Fruit fly (Drosophila melanogaster) whole organism, embryonic: ENCODE results near the gene Pisd.

Experiments
- CG12219 ChIP-seq: fragments of 200-800 bp; sonication (Bioruptor generic); optimal IDR thresholded peaks from 3 replicates; lab custom pipeline; 2018; ENCODE audit warnings: missing biosample characterization, mild to moderate bottlenecking, missing genetic modification characterization
- CG1233 ChIP-seq: fragments of 200-800 bp; sonication (Bioruptor generic); optimal IDR thresholded peaks from 4 replicates; lab custom pipeline; 2018; ENCODE audit warnings: missing biosample characterization, mild to moderate bottlenecking, missing genetic modification characterization
- CG12769 ChIP-seq: fragments of 200-800 bp; sonication (Bioruptor generic); optimal IDR thresholded peaks from 2 replicates; lab custom pipeline; 2019; ENCODE audit warnings: missing biosample characterization, mild to moderate bottlenecking, missing genetic modification characterization, moderate library complexity
- CG15073 ChIP-seq: fragments of 200-800 bp; sonication (Bioruptor generic); optimal IDR thresholded peaks from 2 replicates; lab custom pipeline; 2016; ENCODE audit warnings: missing biosample characterization, missing genetic modification characterization
- CG1529 ChIP-seq: fragments of 200-800 bp; sonication (Bioruptor generic); optimal IDR thresholded peaks from 3 replicates; lab custom pipeline; 2018; ENCODE audit warnings: missing biosample characterization, missing genetic modification characterization
- CG16779 ChIP-seq: fragments of 200-800 bp; sonication (Bioruptor generic); IDR thresholded peaks from 2 replicates; pipeline ENCODE4 v1.3.6; 2022; ENCODE audit warnings: missing biosample characterization, missing genetic modification characterization
- CG17186 ChIP-seq: fragments of 200-800 bp; sonication (Bioruptor generic); optimal IDR thresholded peaks from 3 replicates; lab custom pipeline; 2017; ENCODE audit warnings: missing biosample characterization, missing genetic modification reagents, missing genetic modification characterization
- CG2712 ChIP-seq: fragments of 200-800 bp; optimal IDR thresholded peaks from 3 replicates; lab custom pipeline; 2019; ENCODE audit warnings: missing biosample characterization, mild to moderate bottlenecking, missing genetic modification characterization, moderate library complexity
- CG30020 ChIP-seq: fragments of 200-800 bp; optimal IDR thresholded peaks from 2 replicates; lab custom pipeline; 2019; ENCODE audit warnings: missing biosample characterization, mild to moderate bottlenecking, missing genetic modification characterization, moderate library complexity
- CG3065 ChIP-seq: fragments of 200-800 bp; sonication (Bioruptor generic); optimal IDR thresholded peaks from 2 replicates; lab custom pipeline; 2016; ENCODE audit warnings: missing biosample characterization, missing genetic modification characterization
- CG32772 ChIP-seq: fragments of 200-800 bp; sonication (Bioruptor generic); IDR thresholded peaks from 2 replicates; pipeline ENCODE4 v1.3.6; 2022; ENCODE audit warnings: missing biosample characterization, missing genetic modification characterization
- CG4328 ChIP-seq: fragments of 200-800 bp; sonication (Bioruptor generic); optimal IDR thresholded peaks from 3 replicates; lab custom pipeline; 2017; ENCODE audit warnings: missing biosample characterization, missing genetic modification reagents, missing genetic modification characterization
- CG5180 ChIP-seq: fragments of 200-800 bp; sonication (Bioruptor generic); optimal IDR thresholded peaks from 3 replicates; lab custom pipeline; 2017; ENCODE audit warnings: missing biosample characterization, missing genetic modification characterization, mild to moderate bottlenecking, moderate library complexity, missing genetic modification reagents
- CG6689 ChIP-seq: fragments of 200-800 bp; sonication (Bioruptor generic); IDR thresholded peaks from 2 replicates; pipeline ENCODE4 v1.3.6; 2022; ENCODE audit warnings: missing biosample characterization, missing genetic modification characterization
- CG6813 ChIP-seq: fragments of 200-800 bp; sonication (Bioruptor generic); optimal IDR thresholded peaks from 2 replicates; lab custom pipeline; 2017; ENCODE audit warnings: missing biosample characterization, missing genetic modification characterization, mild to moderate bottlenecking, moderate library complexity, missing genetic modification reagents
- CG7839 ChIP-seq: fragments of 200-800 bp; sonication (Bioruptor generic); optimal IDR thresholded peaks from 3 replicates; lab custom pipeline; 2018; ENCODE audit warnings: missing biosample characterization, mild to moderate bottlenecking, missing genetic modification characterization, moderate library complexity
- CG9797 ChIP-seq: fragments of 200-800 bp; sonication (Bioruptor generic); optimal IDR thresholded peaks from 3 replicates; lab custom pipeline; 2018; ENCODE audit warnings: missing biosample characterization, mild to moderate bottlenecking, missing genetic modification characterization
- CTCF ChIP-seq: fragments of 200-800 bp; sonication (Bioruptor generic); optimal IDR thresholded peaks from 2 replicates; lab custom pipeline; 2017; ENCODE audit warnings: missing biosample characterization, mild to moderate bottlenecking, missing genetic modification characterization, moderate library complexity
- Camta ChIP-seq: fragments of 200-800 bp; sonication (Bioruptor generic); optimal IDR thresholded peaks from 2 replicates; lab custom pipeline; 2016; ENCODE audit warnings: missing biosample characterization, missing genetic modification characterization
- CkIIα-i1 ChIP-seq: fragments of 200-800 bp; sonication (Bioruptor generic); IDR thresholded peaks from 2 replicates; pipeline ENCODE4 v1.3.6; 2022; ENCODE audit warnings: missing biosample characterization, missing genetic modification characterization
- Dp ChIP-seq: fragments of 200-800 bp; sonication (Bioruptor generic); optimal IDR thresholded peaks from 2 replicates; lab custom pipeline; 2018; ENCODE audit warnings: missing biosample characterization, mild to moderate bottlenecking, missing genetic modification characterization, moderate library complexity
- Hsf ChIP-seq: fragments of 200-800 bp; sonication (Bioruptor generic); optimal IDR thresholded peaks from 3 replicates; lab custom pipeline; 2016; ENCODE audit warnings: missing biosample characterization, missing genetic modification characterization
- MESR4 ChIP-seq: fragments of 200-800 bp; sonication (Bioruptor generic); optimal IDR thresholded peaks from 2 replicates; lab custom pipeline; 2018; ENCODE audit warnings: missing biosample characterization, mild to moderate bottlenecking, missing genetic modification characterization, moderate library complexity
- Scr ChIP-seq: fragments of 200-800 bp; sonication (Bioruptor generic); IDR thresholded peaks from 2 replicates; pipeline ENCODE4 v1.3.6; 2022; ENCODE audit warnings: missing biosample characterization, missing genetic modification characterization; ENCODE audit not compliant: partially characterized antibody
- Sry-δ ChIP-seq: fragments of 200-800 bp; sonication (Bioruptor generic); optimal IDR thresholded peaks from 2 replicates; lab custom pipeline; 2016; ENCODE audit warnings: missing biosample characterization, missing genetic modification characterization
- bcd ChIP-seq: fragments of 200-800 bp; sonication (Bioruptor generic); optimal IDR thresholded peaks from 2 replicates; lab custom pipeline; 2017; ENCODE audit warnings: missing biosample characterization, mild to moderate bottlenecking, missing genetic modification characterization
- cas ChIP-seq: fragments of 200-800 bp; sonication (Bioruptor generic); IDR thresholded peaks from 2 replicates; pipeline ENCODE4 v1.3.6; 2022; ENCODE audit warnings: missing biosample characterization, missing genetic modification characterization
- chn ChIP-seq: fragments of 200-800 bp; sonication (Bioruptor generic); optimal IDR thresholded peaks from 2 replicates; lab custom pipeline; 2016; ENCODE audit warnings: missing biosample characterization, missing genetic modification characterization
- crol ChIP-seq: fragments of 200-800 bp; sonication (Bioruptor generic); IDR thresholded peaks from 2 replicates; pipeline ENCODE4 v1.3.6; 2022; ENCODE audit warnings: missing biosample characterization, missing genetic modification characterization
- dmrt99B ChIP-seq: fragments of 200-800 bp; sonication (Bioruptor generic); optimal IDR thresholded peaks from 2 replicates; lab custom pipeline; 2018; ENCODE audit warnings: missing biosample characterization, mild to moderate bottlenecking, missing genetic modification characterization, moderate library complexity
- dpn ChIP-seq, 2 experiments: fragments of 200-800 bp; sonication (Bioruptor generic); optimal IDR thresholded peaks; 3 replicates each; lab custom pipeline; 2016; ENCODE audit warnings: missing biosample characterization in 2 of 2, missing genetic modification characterization in 2 of 2
- fd96Cb ChIP-seq: fragments of 200-800 bp; sonication (Bioruptor generic); optimal IDR thresholded peaks from 2 replicates; lab custom pipeline; 2018; ENCODE audit warnings: missing biosample characterization, mild to moderate bottlenecking, missing genetic modification characterization, moderate library complexity
- gfzf ChIP-seq: fragments of 200-800 bp; sonication (Bioruptor generic); optimal IDR thresholded peaks from 2 replicates; lab custom pipeline; 2016; ENCODE audit warnings: missing biosample characterization, mild to moderate bottlenecking, missing genetic modification characterization, moderate library complexity
- kni ChIP-seq: fragments of 200-800 bp; sonication (Bioruptor generic); optimal IDR thresholded peaks from 3 replicates; lab custom pipeline; 2017; ENCODE audit warnings: mild to moderate bottlenecking, missing biosample characterization, missing genetic modification reagents, missing genetic modification characterization
- lbe ChIP-seq: fragments of 200-800 bp; sonication (Bioruptor generic); optimal IDR thresholded peaks from 2 replicates; lab custom pipeline; 2016; ENCODE audit warnings: missing biosample characterization, mild to moderate bottlenecking, missing genetic modification characterization
- lmd ChIP-seq: fragments of 200-800 bp; sonication (Bioruptor generic); IDR thresholded peaks from 2 replicates; pipeline ENCODE4 v1.3.6; 2022; ENCODE audit warnings: missing biosample characterization, missing genetic modification characterization
- lov ChIP-seq, 2 experiments: fragments of 200-800 bp in 1 of 2; fragments of >200 bp in 1 of 2; sonication (Bioruptor generic) in 1 of 2; IDR thresholded peaks in 1 of 2; optimal IDR thresholded peaks in 1 of 2; 2 replicates in 1 of 2; 3 replicates in 1 of 2; pipeline versions ENCODE4 v1.3.6 to Lab custom; 2017 to 2022; ENCODE audit warnings: missing biosample characterization in 1 of 2, missing genetic modification characterization in 1 of 2
- mam ChIP-seq: fragments of 200-800 bp; sonication (Bioruptor generic); optimal IDR thresholded peaks from 3 replicates; lab custom pipeline; 2016; ENCODE audit warnings: missing biosample characterization, missing genetic modification characterization
- sd ChIP-seq: fragments of 200-800 bp; sonication (Bioruptor generic); optimal IDR thresholded peaks from 3 replicates; lab custom pipeline; 2018; ENCODE audit warnings: missing biosample characterization, mild to moderate bottlenecking, missing genetic modification characterization, moderate library complexity

The Pisd gene

dm6 chr3R:24031825-24032523, 18.6 kb upstream of the Pisd start, which contains the start of the genes KrT95D and Mettl3 (continued):
- TF ChIP-seq gfzf (GFP tag; lab: Kevin White, UChicago), result peak; percentile 91
- no peak for TF ChIP-seq MESR4 (GFP tag; lab: Kevin White, UChicago)
- peak; percentile 45 for TF ChIP-seq Dp
- TF ChIP-seq dpn (GFP tag; optimal IDR thresholded peaks at IDR 0.05; lab: Kevin White, UChicago), result no peak
- peak; percentile 37 for TF ChIP-seq CG30020 (tag; lab: Kevin White, UChicago)
- no peak for TF ChIP-seq Camta (GFP tag; lab: Kevin White, UChicago)
- no peak for TF ChIP-seq CG12769 (tag; lab: Kevin White, UChicago)
- TF ChIP-seq CG4328, result no peak
- TF ChIP-seq CG6813 (GFP tag; lab: Kevin White, UChicago), result no peak
- TF ChIP-seq CG5180 (GFP tag; lab: Kevin White, UChicago), result no peak
- no peak for TF ChIP-seq CG15073
- TF ChIP-seq mam (GFP tag; lab: Kevin White, UChicago), result no peak
- peak; percentile 96 for TF ChIP-seq CG9797 (GFP tag; lab: Kevin White, UChicago)
- TF ChIP-seq Hsf (GFP tag; lab: Kevin White, UChicago), result peak; percentile 4
- TF ChIP-seq CG1233 (GFP tag; lab: Kevin White, UChicago), result peak; percentile 5
- peak; percentile 7 for TF ChIP-seq CG3065
- TF ChIP-seq sd, result peak; percentile 34
- no peak for TF ChIP-seq dmrt99B (tag; lab: Kevin White, UChicago)
- peak; percentile 11; the same call in 1 of the 2 replicates for TF ChIP-seq Scr (GFP tag; lab: Robert Waterston, UW)
- no peak for TF ChIP-seq CkIIα-i1 (GFP tag; lab: Robert Waterston, UW)
- TF ChIP-seq lbe (GFP tag; lab: Kevin White, UChicago), result peak; percentile 63
- TF ChIP-seq CTCF (GFP tag; lab: Kevin White, UChicago), result peak; percentile 60
- TF ChIP-seq CG7839 (tag; lab: Kevin White, UChicago), result peak; percentile 10
- TF ChIP-seq crol (GFP tag; lab: Robert Waterston, UW), result no peak
- no peak for TF ChIP-seq lov (optimal IDR thresholded peaks at IDR 0.05; lab: Kevin White, UChicago)
- no peak for TF ChIP-seq lov (GFP tag; IDR thresholded peaks at IDR 0.05; lab: Robert Waterston, UW)
- no peak for TF ChIP-seq CG12219 (GFP tag; lab: Kevin White, UChicago)
- TF ChIP-seq CG32772 (GFP tag; lab: Robert Waterston, UW), result peak; percentile 59
- TF ChIP-seq CG2712 (tag; lab: Kevin White, UChicago), result peak; percentile 37
- no peak for TF ChIP-seq chn (GFP tag; lab: Kevin White, UChicago)
- peak; percentile 37 for TF ChIP-seq Sry-δ (GFP tag; lab: Kevin White, UChicago)
- peak; percentile 38 for TF ChIP-seq CG17186
- no peak for TF ChIP-seq lmd (GFP tag; lab: Robert Waterston, UW)
- TF ChIP-seq bcd (GFP tag; lab: Kevin White, UChicago), result peak; percentile 2
- no peak for TF ChIP-seq cas (GFP tag; lab: Robert Waterston, UW)
- peak; percentile 11 for TF ChIP-seq kni (GFP tag; lab: Kevin White, UChicago)
- TF ChIP-seq CG16779 (GFP tag; lab: Robert Waterston, UW), result no peak
- TF ChIP-seq CG6689 (GFP tag; lab: Robert Waterston, UW), result 0 out of 2 replicates have a peak, but pooled peaks have one; percentile 4
- TF ChIP-seq fd96Cb (tag; lab: Kevin White, UChicago), result no peak
- TF ChIP-seq CG1529 (GFP tag; lab: Kevin White, UChicago), result no peak
